Worm (Caenorhabditis elegans): ENCODE results near the gene F42G2.7.

The F42G2.7 gene

DNA sequence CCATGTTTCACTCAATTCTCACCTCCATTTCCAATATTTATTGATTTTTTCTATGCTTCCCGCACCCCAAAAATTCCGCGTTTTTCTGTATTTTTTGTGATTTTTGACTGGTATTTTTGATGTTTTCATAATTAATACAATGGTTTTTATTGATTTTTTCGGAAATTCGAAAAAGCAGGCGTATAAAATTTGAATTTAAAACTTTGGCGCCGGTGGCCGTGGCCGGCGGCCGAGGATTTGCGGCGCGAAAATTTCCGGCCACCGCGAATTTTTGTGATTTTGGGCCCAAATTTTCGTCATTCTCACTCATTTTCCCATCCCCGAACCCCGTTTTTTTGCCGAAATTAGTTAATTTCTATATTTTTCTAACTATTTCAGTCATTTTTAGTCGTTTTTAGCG is 33.0 kb downstream of the F42G2.7 start (continued):
- TF ChIP-seq Y79H2A.3 (GFP tag; conservative IDR thresholded peaks at IDR 0.05) (peak; percentile 91), ekl-4 (GFP tag; IDR thresholded peaks at IDR 0.05) (peak; percentile 84), attf-6 (GFP tag; IDR thresholded peaks at IDR 0.05) (peak; percentile 82), snpc-1.1 (tag; optimal IDR thresholded peaks at IDR 0.05; ENCODE audit: insufficient read depth) (no peak), him-1 (tag; optimal IDR thresholded peaks at IDR 0.05) (peak; percentile 47), F57C9.4 (tag; optimal IDR thresholded peaks at IDR 0.05) (no peak), mxl-1 (tag; optimal IDR thresholded peaks at IDR 0.05) (no peak), bed-1 (GFP tag; IDR thresholded peaks at IDR 0.05) (0 out of 2 replicates have a peak, but pooled peaks have one; percentile 83), ceh-91 (GFP tag; IDR thresholded peaks at IDR 0.05) (peak; percentile 95), ceh-40 (GFP tag; IDR thresholded peaks at IDR 0.05) (0 out of 2 replicates have a peak, but pooled peaks have one; percentile 39), cebp-2 (GFP tag; IDR thresholded peaks at IDR 0.05) (no peak), let-526 (GFP tag; IDR thresholded peaks at IDR 0.05) (0 out of 2 replicates have a peak, but pooled peaks have one; percentile 24), hsf-1 (GFP tag; IDR thresholded peaks at IDR 0.05) (peak; percentile 86), nhr-27 (tag; optimal IDR thresholded peaks at IDR 0.05) (no peak), egl-18 (GFP tag; IDR thresholded peaks at IDR 0.05) (0 out of 2 replicates have a peak, but pooled peaks have one; percentile 13), somi-1 (GFP tag; optimal IDR thresholded peaks at IDR 0.05) (peak; percentile 9), lsl-1 (GFP tag; optimal IDR thresholded peaks at IDR 0.05) (peak; percentile 84), Y95B8A.8 (GFP tag; IDR thresholded peaks at IDR 0.05) (peak; percentile 93), snpc-3.4 (tag; optimal IDR thresholded peaks at IDR 0.05) (peak; percentile 82), ceh-79 (tag; optimal IDR thresholded peaks at IDR 0.05) (no peak), B0035.1 (tag; optimal IDR thresholded peaks at IDR 0.05) (no peak), hlh-12 (tag; optimal IDR thresholded peaks at IDR 0.05) (no peak), snpc-1.3 (tag; optimal IDR thresholded peaks at IDR 0.05; ENCODE audit: insufficient read depth) (peak; percentile 34), aptf-3 (GFP tag; IDR thresholded peaks at IDR 0.05) (no peak), egl-44 (GFP tag; IDR thresholded peaks at IDR 0.05) (no peak), madf-3 (GFP tag; IDR thresholded peaks at IDR 0.05) (peak; percentile 87), nfya-2 (GFP tag; IDR thresholded peaks at IDR 0.05) (no peak), ceh-27 (GFP tag; optimal IDR thresholded peaks at IDR 0.05) (peak; percentile 31), athp-1 (tag; optimal IDR thresholded peaks at IDR 0.05) (peak; percentile 84), F37B4.10 (GFP tag; IDR thresholded peaks at IDR 0.05) (no peak), tbx-9 (tag; optimal IDR thresholded peaks at IDR 0.05; ENCODE audit: borderline replicate concordance) (no peak), rcor-1 (GFP tag; IDR thresholded peaks at IDR 0.05) (peak; percentile 80), ztf-28 (GFP tag; IDR thresholded peaks at IDR 0.05) (peak; percentile 96), zfh-2 (GFP tag; conservative IDR thresholded peaks at IDR 0.05) (peak; percentile 71; the same call in 1 of the 2 replicates), Y53G8AR.9 (GFP tag; conservative IDR thresholded peaks at IDR 0.05) (peak; percentile 91), F23B12.7 (tag; optimal IDR thresholded peaks at IDR 0.05; ENCODE audit: insufficient read depth) (no peak), D2030.7 (GFP tag; IDR thresholded peaks at IDR 0.05) (peak; percentile 95), lin-35 (GFP tag; optimal IDR thresholded peaks at IDR 0.05) (peak; percentile 26 to 61 (median 53)), ceh-100 (GFP tag; IDR thresholded peaks at IDR 0.05) (peak; percentile 70), lin-26 (GFP tag; IDR thresholded peaks at IDR 0.05) (peak; percentile 43; the same call in 1 of the 2 replicates), lin-54 (GFP tag; optimal IDR thresholded peaks at IDR 0.05) (peak; percentile 95), T26A5.8 (tag; optimal IDR thresholded peaks at IDR 0.05) (no peak), ztf-3 (GFP tag; optimal IDR thresholded peaks at IDR 0.05) (no peak), unc-62 (GFP tag; optimal IDR thresholded peaks at IDR 0.05) (no peak), ztf-6 (GFP tag; IDR thresholded peaks at IDR 0.05) (peak; percentile 84; the same call in 1 of the 2 replicates), ets-4 (GFP tag; optimal IDR thresholded peaks at IDR 0.05) (no peak), madf-6 (GFP tag; IDR thresholded peaks at IDR 0.05) (peak; percentile 100), atf-7 (tag; optimal IDR thresholded peaks at IDR 0.05) (no peak)

All from whole organism, young adult.